Worm (Caenorhabditis elegans) whole organism, L2 larva: ENCODE results near the gene W04G3.12.

Experiments
- F13H6.1 ChIP-seq: sonication (generic microtip); optimal IDR thresholded peaks from 2 replicates; lab custom pipeline; 2016; ENCODE audit warnings: missing genetic modification characterization, missing compliant biosample characterization
- R02D3.7 ChIP-seq: fragments of 150-350 bp; optimal IDR thresholded peaks from 2 replicates; lab custom pipeline; 2014; ENCODE audit warnings: missing biosample characterization, missing genetic modification characterization
- Y55F3AM.14 ChIP-seq: fragments of 200-800 bp; sonication (Bioruptor generic); optimal IDR thresholded peaks from 2 replicates; lab custom pipeline; 2018; ENCODE audit warnings: mild to moderate bottlenecking, missing genetic modification characterization, missing compliant biosample characterization
- ZK546.5 ChIP-seq: sonication (generic microtip); optimal IDR thresholded peaks from 2 replicates; lab custom pipeline; 2017; ENCODE audit warnings: missing biosample characterization, missing genetic modification characterization
- alr-1 ChIP-seq: fragments of 150-350 bp; optimal IDR thresholded peaks from 2 replicates; lab custom pipeline; 2014; ENCODE audit warnings: missing biosample characterization, missing genetic modification characterization
- aly-2 ChIP-seq: fragments of 150-350 bp; optimal IDR thresholded peaks from 2 replicates; lab custom pipeline; 2014; ENCODE audit warnings: missing biosample characterization, missing genetic modification characterization
- blmp-1 ChIP-seq: sonication (generic microtip); optimal IDR thresholded peaks from 2 replicates; lab custom pipeline; 2017; ENCODE audit warnings: missing genetic modification characterization, mild to moderate bottlenecking, missing compliant biosample characterization, antibody characterized with exemption, moderate library complexity; ENCODE audit not compliant: insufficient read depth
- ceh-16 ChIP-seq: fragments of 150-350 bp; optimal IDR thresholded peaks from 2 replicates; lab custom pipeline; 2014; ENCODE audit warnings: missing biosample characterization, missing genetic modification characterization
- ceh-82 ChIP-seq: fragments of 150-350 bp; optimal IDR thresholded peaks from 2 replicates; lab custom pipeline; 2014; ENCODE audit warnings: missing biosample characterization, missing genetic modification characterization
- crh-2 ChIP-seq: sonication (generic microtip); optimal IDR thresholded peaks from 2 replicates; lab custom pipeline; 2017; ENCODE audit warnings: missing biosample characterization, missing genetic modification characterization
- dmd-4 ChIP-seq: sonication (generic microtip); optimal IDR thresholded peaks from 2 replicates; lab custom pipeline; 2017; ENCODE audit warnings: missing biosample characterization, missing genetic modification characterization
- egl-27 ChIP-seq: sonication (generic microtip); optimal IDR thresholded peaks from 3 replicates; lab custom pipeline; 2017; ENCODE audit warnings: missing biosample characterization, missing genetic modification reagents, missing genetic modification characterization
- elt-1 ChIP-seq: fragments of 150-350 bp; optimal IDR thresholded peaks from 2 replicates; lab custom pipeline; 2014; ENCODE audit warnings: missing biosample characterization, missing genetic modification characterization
- fos-1 ChIP-seq: fragments of 150-350 bp; optimal IDR thresholded peaks from 2 replicates; lab custom pipeline; 2014; ENCODE audit warnings: missing biosample characterization, missing genetic modification characterization
- gmeb-1 ChIP-seq: fragments of 150-350 bp; optimal IDR thresholded peaks from 2 replicates; lab custom pipeline; 2014; ENCODE audit warnings: missing biosample characterization, missing genetic modification characterization
- lin-11 ChIP-seq: fragments of 150-350 bp; sonication (generic microtip); optimal IDR thresholded peaks from 2 replicates; lab custom pipeline; 2014; ENCODE audit warnings: missing biosample characterization, missing genetic modification characterization, inconsistent platforms, mixed read lengths
- lin-39 ChIP-seq: fragments of 150-350 bp; optimal IDR thresholded peaks from 2 replicates; lab custom pipeline; 2014; ENCODE audit warnings: missing biosample characterization, missing genetic modification reagents, missing genetic modification characterization
- lsy-2 ChIP-seq, 2 experiments: fragments of 150-350 bp in 1 of 2; sonication (generic microtip) in 1 of 2; optimal IDR thresholded peaks; 2 replicates each; lab custom pipeline; 2014 to 2017; ENCODE audit warnings: missing biosample characterization in 2 of 2, missing genetic modification characterization in 2 of 2
- mbf-1 ChIP-seq: sonication (generic microtip); optimal IDR thresholded peaks from 2 replicates; lab custom pipeline; 2017; ENCODE audit warnings: missing biosample characterization, missing genetic modification characterization
- mdl-1 ChIP-seq, 2 experiments: fragments of 150-350 bp in 1 of 2; sonication (generic microtip) in 1 of 2; optimal IDR thresholded peaks; 2 replicates each; lab custom pipeline; 2017; ENCODE audit warnings: missing biosample characterization in 2 of 2, missing genetic modification characterization in 2 of 2
- nhr-10 ChIP-seq: sonication (generic microtip); optimal IDR thresholded peaks from 2 replicates; lab custom pipeline; 2017; ENCODE audit warnings: missing biosample characterization, missing genetic modification characterization
- nhr-11 ChIP-seq: fragments of 150-350 bp; optimal IDR thresholded peaks from 2 replicates; lab custom pipeline; 2014; ENCODE audit warnings: missing biosample characterization, missing genetic modification characterization
- nhr-129 ChIP-seq: fragments of 150-350 bp; optimal IDR thresholded peaks from 2 replicates; lab custom pipeline; 2014; ENCODE audit warnings: missing biosample characterization, missing genetic modification characterization
- nhr-23 ChIP-seq: fragments of 150-350 bp; optimal IDR thresholded peaks from 2 replicates; lab custom pipeline; 2014; ENCODE audit warnings: missing biosample characterization, missing genetic modification reagents, missing genetic modification characterization
- nhr-237 ChIP-seq: fragments of 150-350 bp; optimal IDR thresholded peaks from 2 replicates; lab custom pipeline; 2014; ENCODE audit warnings: missing biosample characterization, missing genetic modification characterization
- nhr-25 ChIP-seq: fragments of 150-350 bp; sonication (generic microtip); optimal IDR thresholded peaks from 3 replicates; lab custom pipeline; 2014; ENCODE audit warnings: missing biosample characterization, missing genetic modification characterization
- nhr-77 ChIP-seq: fragments of 150-350 bp; optimal IDR thresholded peaks from 2 replicates; lab custom pipeline; 2014; ENCODE audit warnings: missing biosample characterization, missing genetic modification characterization
- peb-1 ChIP-seq: fragments of 150-350 bp; optimal IDR thresholded peaks from 2 replicates; lab custom pipeline; 2014; ENCODE audit warnings: missing biosample characterization, missing genetic modification characterization
- skn-1 ChIP-seq: sonication (generic microtip); optimal IDR thresholded peaks from 2 replicates; lab custom pipeline; 2017; ENCODE audit warnings: missing biosample characterization, missing genetic modification characterization
- sma-3 ChIP-seq: sonication (generic microtip); optimal IDR thresholded peaks from 2 replicates; lab custom pipeline; 2016; ENCODE audit warnings: missing genetic modification reagents, missing genetic modification characterization, missing compliant biosample characterization
- sma-9 ChIP-seq, 2 experiments: fragments of 150-350 bp in 1 of 2; sonication (generic microtip) in 1 of 2; optimal IDR thresholded peaks; 2 replicates each; lab custom pipeline; 2014 to 2016; ENCODE audit warnings: missing genetic modification characterization in 2 of 2, mild to moderate bottlenecking in 1 of 2, missing biosample characterization in 1 of 2, missing compliant biosample characterization in 1 of 2, missing genetic modification reagents in 1 of 2, moderate library complexity in 1 of 2
- snpc-4 ChIP-seq: fragments of 150-350 bp; optimal IDR thresholded peaks from 2 replicates; lab custom pipeline; 2014; ENCODE audit warnings: missing biosample characterization, missing genetic modification characterization
- unc-62 ChIP-seq: fragments of 150-350 bp; optimal IDR thresholded peaks from 2 replicates; lab custom pipeline; 2014; ENCODE audit warnings: missing biosample characterization, missing genetic modification reagents, missing genetic modification characterization
- zag-1 ChIP-seq: fragments of 150-350 bp; optimal IDR thresholded peaks from 2 replicates; lab custom pipeline; 2014; ENCODE audit warnings: missing biosample characterization, missing genetic modification characterization
- ztf-1 ChIP-seq: fragments of 200-800 bp; sonication (Bioruptor generic); conservative IDR thresholded peaks from 2 replicates; pipeline ENCODE4 v1.3.6; 2022; ENCODE audit warnings: missing genetic modification characterization, missing compliant biosample characterization
- ztf-11 ChIP-seq: sonication (generic microtip); optimal IDR thresholded peaks from 2 replicates; lab custom pipeline; 2017; ENCODE audit warnings: missing biosample characterization, missing genetic modification characterization
- ztf-4 ChIP-seq: fragments of 150-350 bp; optimal IDR thresholded peaks from 2 replicates; lab custom pipeline; 2014; ENCODE audit warnings: missing biosample characterization, missing genetic modification characterization

The W04G3.12 gene

ce11 chrX:11033952-11034287 lies 42.7 kb downstream of the W04G3.12 start:
- no peak for TF ChIP-seq gmeb-1
- no peak for TF ChIP-seq egl-27
- TF ChIP-seq ceh-82 (tag; lab: Kevin White, UChicago): no peak
- no peak for TF ChIP-seq nhr-237 (tag; lab: Kevin White, UChicago)
- TF ChIP-seq ceh-16 (tag; lab: Kevin White, UChicago): no peak
- TF ChIP-seq sma-3 (GFP tag; lab: Kevin White, UChicago): no peak
- no peak for TF ChIP-seq lin-11 (tag; lab: Kevin White, UChicago)
- TF ChIP-seq crh-2 (tag; lab: Kevin White, UChicago): no peak
- no peak for TF ChIP-seq ztf-11
- no peak for TF ChIP-seq mdl-1 (tag; optimal IDR thresholded peaks at IDR 0.05; lab: Kevin White, UChicago)
- no peak for TF ChIP-seq snpc-4 (tag; lab: Kevin White, UChicago)
- no peak for TF ChIP-seq aly-2 (tag; lab: Kevin White, UChicago)
- no peak for TF ChIP-seq alr-1 (tag; lab: Kevin White, UChicago)
- TF ChIP-seq mbf-1 (tag; lab: Kevin White, UChicago): no peak
- TF ChIP-seq nhr-25 (tag; lab: Kevin White, UChicago): no peak

- TF ChIP-seq nhr-11 (tag; lab: Kevin White, UChicago): no peak
- TF ChIP-seq alr-1 (tag; lab: Kevin White, UChicago): no peak
- no peak for TF ChIP-seq ZK546.5 (tag; lab: Kevin White, UChicago)
- no peak for TF ChIP-seq lin-39 (tag; lab: Kevin White, UChicago)
- peak; percentile 12 for TF ChIP-seq nhr-25 (tag; lab: Kevin White, UChicago)
- no peak for TF ChIP-seq ztf-1 (GFP tag; lab: Robert Waterston, UW)
- TF ChIP-seq R02D3.7: no peak
- TF ChIP-seq ceh-16 (tag; lab: Kevin White, UChicago): peak; percentile 64
- TF ChIP-seq Y55F3AM.14 (GFP tag; lab: Kevin White, UChicago): no peak
- no peak for TF ChIP-seq nhr-237 (tag; lab: Kevin White, UChicago)
- TF ChIP-seq peb-1 (tag; lab: Kevin White, UChicago): no peak
- TF ChIP-seq mdl-1 (tag; optimal IDR thresholded peaks at IDR 0.05; lab: Kevin White, UChicago): no peak
- TF ChIP-seq zag-1 (tag; lab: Kevin White, UChicago): no peak
- peak; percentile 63 for TF ChIP-seq blmp-1 (tag; lab: Kevin White, UChicago)
- TF ChIP-seq, all 48 proteins: peak for 3
Measured at ce11 chrX:11033128-11033951, 43.3 kb downstream of the W04G3.12 start.

ce11 chrX:11032412-11032811 lies 44.2 kb downstream of the W04G3.12 start:
- no peak for TF ChIP-seq nhr-25 (tag; lab: Kevin White, UChicago)
- no peak for TF ChIP-seq ztf-4 (tag; lab: Kevin White, UChicago)
- TF ChIP-seq ztf-1 (GFP tag; lab: Robert Waterston, UW): no peak
- TF ChIP-seq F13H6.1 (tag; lab: Kevin White, UChicago): no peak
- TF ChIP-seq peb-1 (tag; lab: Kevin White, UChicago): no peak
- no peak for TF ChIP-seq nhr-129 (tag; lab: Kevin White, UChicago)
- TF ChIP-seq elt-1: no peak
- no peak for TF ChIP-seq lsy-2 (tag; optimal IDR thresholded peaks at IDR 0.05; lab: Kevin White, UChicago)
- TF ChIP-seq mbf-1 (tag; lab: Kevin White, UChicago): no peak

ce11 chrX:11031869-11032268 lies 44.7 kb downstream of the W04G3.12 start:
- TF ChIP-seq mbf-1 (tag; lab: Kevin White, UChicago) (no peak), lin-39 (tag; lab: Kevin White, UChicago) (no peak), ceh-16 (tag; lab: Kevin White, UChicago) (no peak), skn-1 (tag; lab: Kevin White, UChicago) (no peak), unc-62 (no peak)

- TF ChIP-seq aly-2 (tag; lab: Kevin White, UChicago): no peak
- TF ChIP-seq elt-1: no peak
- TF ChIP-seq snpc-4 (tag; lab: Kevin White, UChicago): peak; percentile 8
- TF ChIP-seq nhr-25 (tag; lab: Kevin White, UChicago): peak; percentile 93
- peak; percentile 32 for TF ChIP-seq nhr-11 (tag; lab: Kevin White, UChicago)
- no peak for TF ChIP-seq skn-1 (tag; lab: Kevin White, UChicago)
- TF ChIP-seq ztf-11: no peak
- peak; percentile 92 for TF ChIP-seq egl-27
- TF ChIP-seq Y55F3AM.14 (GFP tag; lab: Kevin White, UChicago): peak; percentile 83
- TF ChIP-seq dmd-4 (tag; lab: Kevin White, UChicago): no peak
- TF ChIP-seq lin-39 (tag; lab: Kevin White, UChicago): peak; percentile 30
- peak; percentile 80 for TF ChIP-seq crh-2 (tag; lab: Kevin White, UChicago)
- TF ChIP-seq F13H6.1 (tag; lab: Kevin White, UChicago): peak; percentile 99
- peak; percentile 13 for TF ChIP-seq nhr-77 (tag; lab: Kevin White, UChicago)
- TF ChIP-seq zag-1 (tag; lab: Kevin White, UChicago): peak; percentile 92
- peak; percentile 48 for TF ChIP-seq unc-62
- peak; percentile 58 for TF ChIP-seq ceh-82 (tag; lab: Kevin White, UChicago)
- no peak for TF ChIP-seq R02D3.7
- peak; percentile 92 for TF ChIP-seq nhr-129 (tag; lab: Kevin White, UChicago)
- TF ChIP-seq fos-1: peak; percentile 59
- TF ChIP-seq nhr-23: no peak
- TF ChIP-seq nhr-10 (tag; lab: Kevin White, UChicago): no peak
- peak; percentile 83 for TF ChIP-seq sma-9 (GFP tag; optimal IDR thresholded peaks at IDR 0.05; lab: Kevin White, UChicago)
- TF ChIP-seq sma-9 (tag; optimal IDR thresholded peaks at IDR 0.05; lab: Kevin White, UChicago): peak; percentile 43
- TF ChIP-seq blmp-1 (tag; lab: Kevin White, UChicago): peak; percentile 52
- no peak for TF ChIP-seq alr-1 (tag; lab: Kevin White, UChicago)
- peak; percentile 31 for TF ChIP-seq lin-11 (tag; lab: Kevin White, UChicago)
Measured at ce11 chrX:11031047-11031695, 45.4 kb downstream of the W04G3.12 start.
